Worm (Caenorhabditis elegans) whole organism, L4 larva: ENCODE measurements around the gene sph-1.

Experiments
- F37D6.2 ChIP-seq: sonication (generic microtip); optimal IDR thresholded peaks from 2 replicates; lab custom pipeline; 2016; ENCODE audit warnings: mild to moderate bottlenecking, missing genetic modification characterization, missing compliant biosample characterization
- F44E2.7 ChIP-seq: fragments of 200-800 bp; sonication (Bioruptor generic); IDR thresholded peaks from 2 replicates; pipeline ENCODE4 v2.1.2; 2022; ENCODE audit warnings: missing genetic modification characterization, missing compliant biosample characterization
- F49E8.2 ChIP-seq: sonication (generic microtip); optimal IDR thresholded peaks from 2 replicates; lab custom pipeline; 2016; ENCODE audit warnings: missing compliant biosample characterization, mild to moderate bottlenecking, missing genetic modification characterization, borderline replicate concordance
- R02D3.7 ChIP-seq: fragments of 150-350 bp; sonication (generic microtip); optimal IDR thresholded peaks from 3 replicates; lab custom pipeline; 2014; ENCODE audit warnings: missing biosample characterization, missing genetic modification characterization
- T26A8.4 ChIP-seq: fragments of 200-800 bp; sonication (Bioruptor generic); IDR thresholded peaks from 2 replicates; pipeline ENCODE4 v1.3.6; 2022; ENCODE audit warnings: missing genetic modification characterization, missing compliant biosample characterization
- aha-1 ChIP-seq: fragments of 150-350 bp; peaks from one replicate; lab custom pipeline; 2014; ENCODE audit warnings: missing biosample characterization, missing genetic modification characterization
- aly-2 ChIP-seq: sonication (generic microtip); optimal IDR thresholded peaks from 2 replicates; lab custom pipeline; 2018; ENCODE audit warnings: missing biosample characterization, missing genetic modification characterization
- ama-1 ChIP-seq: fragments of 150-350 bp; optimal IDR thresholded peaks from 2 replicates; lab custom pipeline; 2014; ENCODE audit warnings: inconsistent platforms, mixed read lengths
- attf-4 ChIP-seq: sonication (generic microtip); optimal IDR thresholded peaks from 3 replicates; lab custom pipeline; 2017; ENCODE audit warnings: missing biosample characterization, missing genetic modification characterization
- ceh-20 ChIP-seq: fragments of 200-800 bp; sonication (Bioruptor generic); IDR thresholded peaks from 2 replicates; pipeline ENCODE4 v1.3.6; 2022; ENCODE audit warnings: missing genetic modification reagents, missing genetic modification characterization, missing compliant biosample characterization
- ceh-28 ChIP-seq: fragments of 150-350 bp; optimal IDR thresholded peaks from 2 replicates; lab custom pipeline; 2014; ENCODE audit warnings: missing biosample characterization, missing genetic modification reagents, missing genetic modification characterization
- ceh-44 ChIP-seq: fragments of 200-800 bp; sonication (Bioruptor generic); IDR thresholded peaks from 2 replicates; pipeline ENCODE4 v1.3.6; 2022; ENCODE audit warnings: missing genetic modification reagents, missing genetic modification characterization, missing compliant biosample characterization
- ceh-82 ChIP-seq: sonication (generic microtip); optimal IDR thresholded peaks from 2 replicates; lab custom pipeline; 2017; ENCODE audit warnings: missing biosample characterization, missing genetic modification characterization
- ces-1 ChIP-seq: fragments of 150-350 bp; sonication (generic microtip); optimal IDR thresholded peaks from 4 replicates; lab custom pipeline; 2014; ENCODE audit warnings: missing biosample characterization, missing genetic modification reagents, missing genetic modification characterization
- cey-2 ChIP-seq: sonication (generic microtip); optimal IDR thresholded peaks from 3 replicates; lab custom pipeline; 2017; ENCODE audit warnings: missing genetic modification characterization, mild to moderate bottlenecking, missing compliant biosample characterization, antibody characterized with exemption, borderline replicate concordance; ENCODE audit not compliant: insufficient read depth
- ctbp-1 ChIP-seq: fragments of 200-800 bp; sonication (Bioruptor generic); IDR thresholded peaks from 2 replicates; pipeline ENCODE4 v1.3.6; 2022; ENCODE audit warnings: missing genetic modification reagents, missing genetic modification characterization, missing compliant biosample characterization
- daf-12 ChIP-seq: fragments of 150-350 bp; optimal IDR thresholded peaks from 2 replicates; lab custom pipeline; 2014; ENCODE audit warnings: missing biosample characterization, missing genetic modification reagents, missing genetic modification characterization
- daf-19 ChIP-seq: fragments of 200-800 bp; sonication (Bioruptor generic); conservative IDR thresholded peaks from 2 replicates; pipeline ENCODE4 v1.3.6; 2022; ENCODE audit warnings: missing genetic modification characterization, missing compliant biosample characterization
- daf-8 ChIP-seq: fragments of 200-800 bp; sonication (Bioruptor generic); IDR thresholded peaks from 2 replicates; pipeline ENCODE4 v1.3.6; 2022; ENCODE audit warnings: missing genetic modification characterization, missing compliant biosample characterization
- dmd-9 ChIP-seq: fragments of 200-800 bp; sonication (Bioruptor generic); IDR thresholded peaks from 2 replicates; pipeline ENCODE4 v1.3.6; 2022; ENCODE audit warnings: missing genetic modification reagents, missing genetic modification characterization, missing compliant biosample characterization
- dpl-1 ChIP-seq: fragments of 150-350 bp; optimal IDR thresholded peaks from 2 replicates; lab custom pipeline; 2014; ENCODE audit warnings: missing biosample characterization, missing genetic modification reagents, missing genetic modification characterization
- dve-1 ChIP-seq: sonication (generic microtip); optimal IDR thresholded peaks from 2 replicates; lab custom pipeline; 2017; ENCODE audit warnings: antibody characterized with exemption, mild to moderate bottlenecking, missing genetic modification characterization, missing compliant biosample characterization; ENCODE audit not compliant: insufficient read depth
- fkh-10 ChIP-seq: fragments of 150-350 bp; optimal IDR thresholded peaks from 2 replicates; lab custom pipeline; 2014; ENCODE audit warnings: missing biosample characterization, missing genetic modification reagents, missing genetic modification characterization
- fos-1 ChIP-seq: fragments of 150-350 bp; optimal IDR thresholded peaks from 2 replicates; lab custom pipeline; 2014; ENCODE audit warnings: missing biosample characterization, missing genetic modification characterization
- hif-1 ChIP-seq, 2 experiments: sonication (generic microtip); optimal IDR thresholded peaks; 2 replicates each; lab custom pipeline; 2016 to 2017; ENCODE audit warnings: missing compliant biosample characterization in 2 of 2, missing genetic modification characterization in 2 of 2, missing genetic modification reagents in 2 of 2, missing genotype in 2 of 2, mild to moderate bottlenecking in 1 of 2
- hlh-30 ChIP-seq: sonication (generic microtip); optimal IDR thresholded peaks from 2 replicates; lab custom pipeline; 2017; ENCODE audit warnings: antibody characterized with exemption, mild to moderate bottlenecking, missing genetic modification characterization, missing compliant biosample characterization; ENCODE audit not compliant: insufficient read depth
- hmg-1.1 ChIP-seq: fragments of 200-800 bp; sonication (Bioruptor generic); IDR thresholded peaks from 2 replicates; pipeline ENCODE4 v1.3.6; 2022; ENCODE audit warnings: missing genetic modification reagents, missing genetic modification characterization, missing compliant biosample characterization
- jun-1 ChIP-seq: fragments of 150-350 bp; optimal IDR thresholded peaks from 2 replicates; lab custom pipeline; 2014; ENCODE audit warnings: missing biosample characterization, missing genetic modification reagents, missing genetic modification characterization
- lim-7 ChIP-seq: fragments of 200-800 bp; sonication (Bioruptor generic); IDR thresholded peaks from 2 replicates; pipeline ENCODE4 v1.3.6; 2022; ENCODE audit warnings: missing genetic modification characterization, missing compliant biosample characterization
- mdl-1 ChIP-seq, 2 experiments: fragments of 150-350 bp in 1 of 2; sonication (generic microtip) in 1 of 2; optimal IDR thresholded peaks; 2 replicates each; lab custom pipeline; 2014 to 2017; ENCODE audit warnings: missing biosample characterization in 2 of 2, missing genetic modification characterization in 2 of 2
- mdt-29 ChIP-seq: fragments of 200-800 bp; sonication (Bioruptor generic); IDR thresholded peaks from 2 replicates; pipeline ENCODE4 v1.3.6; 2022; ENCODE audit warnings: missing genetic modification reagents, missing genetic modification characterization, missing compliant biosample characterization
- mes-2 ChIP-seq: sonication (generic microtip); optimal IDR thresholded peaks from 2 replicates; lab custom pipeline; 2016; ENCODE audit warnings: missing genotype, mild to moderate bottlenecking, missing genetic modification characterization, missing compliant biosample characterization; ENCODE audit not compliant: poor library complexity, severe bottlenecking
- nhr-102 ChIP-seq: sonication (generic microtip); optimal IDR thresholded peaks from 2 replicates; lab custom pipeline; 2016; ENCODE audit warnings: mild to moderate bottlenecking, missing genetic modification characterization, moderate library complexity, missing compliant biosample characterization
- nhr-11 ChIP-seq: fragments of 150-350 bp; optimal IDR thresholded peaks from 2 replicates; lab custom pipeline; 2014; ENCODE audit warnings: missing biosample characterization, missing genetic modification characterization
- nhr-25 ChIP-seq: sonication (generic microtip); optimal IDR thresholded peaks from 2 replicates; lab custom pipeline; 2017; ENCODE audit warnings: missing genetic modification characterization, mild to moderate bottlenecking, missing compliant biosample characterization, antibody characterized with exemption, moderate library complexity, borderline replicate concordance; ENCODE audit not compliant: insufficient read depth
- nhr-41 ChIP-seq: fragments of 200-800 bp; sonication (Bioruptor generic); IDR thresholded peaks from 2 replicates; pipeline ENCODE4 v1.3.6; 2022; ENCODE audit warnings: missing genetic modification reagents, missing genetic modification characterization, missing compliant biosample characterization
- nhr-6 ChIP-seq: fragments of 150-350 bp; optimal IDR thresholded peaks from 2 replicates; lab custom pipeline; 2014; ENCODE audit warnings: missing biosample characterization, missing genetic modification characterization
- nhr-76 ChIP-seq: fragments of 150-350 bp; optimal IDR thresholded peaks from 2 replicates; lab custom pipeline; 2014; ENCODE audit warnings: missing biosample characterization, missing genetic modification characterization
- pha-4 ChIP-seq, 2 experiments: fragments of 150-350 bp in 1 of 2; fragments of 200-800 bp in 1 of 2; sonication (Bioruptor generic) in 1 of 2; IDR thresholded peaks in 1 of 2; optimal IDR thresholded peaks in 1 of 2; 2 replicates each; pipeline versions ENCODE4 v1.3.6 to Lab custom; 2014 to 2022; ENCODE audit warnings: missing genetic modification characterization in 2 of 2, missing genetic modification reagents in 2 of 2, missing biosample characterization in 1 of 2, missing compliant biosample characterization in 1 of 2
- php-3 ChIP-seq: fragments of 200-800 bp; sonication (Bioruptor generic); IDR thresholded peaks from 2 replicates; pipeline ENCODE4 v1.3.6; 2022; ENCODE audit warnings: missing genetic modification reagents, missing genetic modification characterization, missing compliant biosample characterization
- pqm-1 ChIP-seq: sonication (generic microtip); optimal IDR thresholded peaks from 2 replicates; lab custom pipeline; 2017; ENCODE audit warnings: missing biosample characterization, missing genetic modification characterization
- saeg-2 ChIP-seq: fragments of 200-800 bp; sonication (Bioruptor generic); IDR thresholded peaks from 2 replicates; pipeline ENCODE4 v1.3.6; 2022; ENCODE audit warnings: missing genetic modification reagents, missing genetic modification characterization, missing compliant biosample characterization
- sdz-12 ChIP-seq: fragments of 200-800 bp; sonication (Bioruptor generic); optimal IDR thresholded peaks from 2 replicates; lab custom pipeline; 2018; ENCODE audit warnings: mild to moderate bottlenecking, missing genetic modification characterization, missing compliant biosample characterization
- skn-1 ChIP-seq: fragments of 150-350 bp; optimal IDR thresholded peaks from 2 replicates; lab custom pipeline; 2014; ENCODE audit warnings: missing biosample characterization, missing genetic modification characterization
- snpc-1.2 ChIP-seq: fragments of 200-800 bp; sonication (Bioruptor generic); IDR thresholded peaks from 2 replicates; pipeline ENCODE4 v1.3.6; 2022; ENCODE audit warnings: missing genetic modification reagents, missing genetic modification characterization, missing compliant biosample characterization
- snpc-4 ChIP-seq: fragments of 150-350 bp; optimal IDR thresholded peaks from 2 replicates; lab custom pipeline; 2014; ENCODE audit warnings: missing biosample characterization, missing genetic modification characterization
- spr-3 ChIP-seq: fragments of 200-800 bp; sonication (Bioruptor generic); optimal IDR thresholded peaks from 2 replicates; lab custom pipeline; 2018; ENCODE audit warnings: mild to moderate bottlenecking, missing genetic modification characterization, missing compliant biosample characterization
- vab-7 ChIP-seq: fragments of 200-800 bp; sonication (Bioruptor generic); IDR thresholded peaks from 2 replicates; pipeline ENCODE4 v1.3.6; 2022; ENCODE audit warnings: missing genetic modification reagents, missing genetic modification characterization, missing compliant biosample characterization
- zag-1 ChIP-seq: fragments of 150-350 bp; optimal IDR thresholded peaks from 2 replicates; lab custom pipeline; 2014; ENCODE audit warnings: missing biosample characterization, missing genetic modification characterization
- zfp-2 ChIP-seq: sonication (generic microtip); optimal IDR thresholded peaks from 2 replicates; lab custom pipeline; 2016; ENCODE audit warnings: mild to moderate bottlenecking, missing genetic modification characterization, missing compliant biosample characterization
- zip-11 ChIP-seq: fragments of 200-800 bp; sonication (Bioruptor generic); IDR thresholded peaks from 2 replicates; pipeline ENCODE4 v1.3.6; 2022; ENCODE audit warnings: missing genetic modification characterization, missing compliant biosample characterization

The sph-1 gene

ce11 chrIV:8136005-8136512 lies 2.7 kb upstream of the sph-1 start, which contains the start of the genes isp-1 and islo-1 (continued):
- no peak for TF ChIP-seq fos-1 (tag; lab: Kevin White, UChicago)
- no peak for TF ChIP-seq ceh-20 (GFP tag; lab: Robert Waterston, UW)
- peak; percentile 63 for TF ChIP-seq nhr-6 (tag; lab: Kevin White, UChicago)
- TF ChIP-seq nhr-25 (tag; lab: Kevin White, UChicago): peak; percentile 33
- TF ChIP-seq fkh-10 (GFP tag; lab: Kevin White, UChicago): no peak
- TF ChIP-seq mdt-29 (GFP tag; lab: Robert Waterston, UW): no peak
- TF ChIP-seq mdl-1 (tag; optimal IDR thresholded peaks at IDR 0.05; lab: Kevin White, UChicago): peak in 1 of 2 experiments; percentile 77
- no peak for TF ChIP-seq saeg-2
- no peak for TF ChIP-seq skn-1 (tag; lab: Kevin White, UChicago)
- no peak for TF ChIP-seq php-3 (GFP tag; lab: Robert Waterston, UW)
- TF ChIP-seq ceh-82 (tag; lab: Kevin White, UChicago): no peak
- TF ChIP-seq hmg-1.1: no peak
- TF ChIP-seq ceh-28 (tag; lab: Kevin White, UChicago): no peak
- TF ChIP-seq vab-7 (GFP tag; lab: Robert Waterston, UW): no peak
- no peak for TF ChIP-seq pha-4 (GFP tag; IDR thresholded peaks at IDR 0.05; lab: Robert Waterston, UW)
- TF ChIP-seq pha-4 (tag; optimal IDR thresholded peaks at IDR 0.05; lab: Kevin White, UChicago): peak; percentile 35
- TF ChIP-seq zip-11: no peak
- TF ChIP-seq daf-19 (GFP tag; lab: Robert Waterston, UW): no peak
- TF ChIP-seq nhr-76 (tag; lab: Kevin White, UChicago): no peak
- TF ChIP-seq cey-2: no peak
- TF ChIP-seq ces-1 (GFP tag; lab: Kevin White, UChicago): no peak
- no peak for TF ChIP-seq daf-8 (GFP tag; lab: Robert Waterston, UW)
- TF ChIP-seq R02D3.7 (tag; lab: Kevin White, UChicago): no peak
- no peak for TF ChIP-seq spr-3 (GFP tag; lab: Kevin White, UChicago)
- TF ChIP-seq nhr-41 (GFP tag; lab: Robert Waterston, UW): no peak
- peak; percentile 57 for TF ChIP-seq dve-1 (tag; lab: Kevin White, UChicago)
- peak; percentile 75 for TF ChIP-seq ama-1 (lab: Kevin White, UChicago)
- TF ChIP-seq nhr-102 (tag; lab: Kevin White, UChicago): no peak
- TF ChIP-seq aha-1 (tag; lab: Kevin White, UChicago): peak; percentile 91
- no peak for TF ChIP-seq F49E8.2 (tag; lab: Kevin White, UChicago)
- no peak for TF ChIP-seq daf-12 (tag; lab: Kevin White, UChicago)
- TF ChIP-seq aly-2: no peak
- TF ChIP-seq zfp-2 (tag; lab: Kevin White, UChicago): no peak
- no peak for TF ChIP-seq ceh-44
- TF ChIP-seq F44E2.7 (GFP tag; lab: Robert Waterston, UW): no peak
- no peak for TF ChIP-seq snpc-4 (tag; lab: Kevin White, UChicago)
- TF ChIP-seq hif-1 (tag; optimal IDR thresholded peaks at IDR 0.05; lab: Kevin White, UChicago): no peak
- TF ChIP-seq dpl-1 (GFP tag; lab: Kevin White, UChicago): peak; percentile 56
- TF ChIP-seq dmd-9: no peak
- TF ChIP-seq lim-7 (GFP tag; lab: Robert Waterston, UW): no peak
- TF ChIP-seq jun-1 (tag; lab: Kevin White, UChicago): no peak
- TF ChIP-seq zag-1 (tag; lab: Kevin White, UChicago): no peak
- no peak for TF ChIP-seq snpc-1.2 (GFP tag; lab: Robert Waterston, UW)
- TF ChIP-seq F37D6.2 (tag; lab: Kevin White, UChicago): no peak
- peak; percentile 19 for TF ChIP-seq nhr-11 (tag; lab: Kevin White, UChicago)
- TF ChIP-seq sdz-12: no peak
- TF ChIP-seq attf-4 (tag; lab: Kevin White, UChicago): no peak
- no peak for TF ChIP-seq ctbp-1 (GFP tag; lab: Robert Waterston, UW)
- TF ChIP-seq T26A8.4 (GFP tag; lab: Robert Waterston, UW): no peak
- TF ChIP-seq mes-2: peak; percentile 82
- peak; percentile 82 for TF ChIP-seq hlh-30
- no peak for TF ChIP-seq pqm-1 (tag; lab: Kevin White, UChicago)
